Worm (Caenorhabditis elegans): Measurements from ENCODE around the gene unc-5.

DNA sequence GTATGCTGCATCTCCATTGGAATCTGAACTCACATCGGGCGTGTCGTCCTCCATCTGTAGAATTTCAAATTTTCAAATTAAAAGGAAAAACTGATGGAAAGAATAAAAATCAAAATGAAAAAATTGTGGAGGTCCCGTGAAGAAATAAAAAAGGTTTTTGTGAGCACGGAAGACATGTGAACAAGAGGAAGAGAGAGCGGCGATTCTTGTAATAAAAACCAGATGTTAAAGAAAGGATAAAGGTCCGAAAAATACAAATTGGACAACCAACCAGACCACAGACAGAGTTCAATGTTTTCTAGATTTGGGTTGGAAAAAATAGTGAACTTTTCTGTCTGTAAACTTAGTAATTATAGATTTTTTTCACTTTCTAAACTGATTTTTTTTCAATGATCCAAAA, at the start of gene unc-5:
- no peak for TF ChIP-seq hmg-4 (GFP tag; optimal IDR thresholded peaks at IDR 0.05)
- TF ChIP-seq flt-1 (GFP tag; IDR thresholded peaks at IDR 0.05), result no peak
- TF ChIP-seq ama-1 (optimal IDR thresholded peaks at IDR 0.05), result no peak
- no peak for TF ChIP-seq hmbx-1 (tag; optimal IDR thresholded peaks at IDR 0.05)
- no peak for TF ChIP-seq F13C5.2 (tag; optimal IDR thresholded peaks at IDR 0.05)
- no peak for TF ChIP-seq pes-1 (GFP tag; IDR thresholded peaks at IDR 0.05)
- no peak for TF ChIP-seq tbx-11 (GFP tag; IDR thresholded peaks at IDR 0.05)
- TF ChIP-seq tra-4 (tag; optimal IDR thresholded peaks at IDR 0.05), result no peak
- TF ChIP-seq tbx-37 (GFP tag; conservative IDR thresholded peaks at IDR 0.05), result no peak
- TF ChIP-seq ceh-13 (GFP tag; optimal IDR thresholded peaks at IDR 0.05), result no peak
